Fruit fly (Drosophila melanogaster) whole organism: ENCODE measurements around the gene Or94a.

Experiments used
- CG8478 ChIP-seq: fragments of >200 bp; optimal IDR thresholded peaks from 2 replicates; lab custom pipeline; 2018; ENCODE audit warnings: inconsistent platforms
- Dll ChIP-seq: fragments of >200 bp; optimal IDR thresholded peaks from 2 replicates; lab custom pipeline; 2017
- pan ChIP-seq: fragments of >200 bp; optimal IDR thresholded peaks from 2 replicates; lab custom pipeline; 2017
- psq ChIP-seq: fragments of >200 bp; optimal IDR thresholded peaks from 2 replicates; lab custom pipeline; 2017

DNA sequence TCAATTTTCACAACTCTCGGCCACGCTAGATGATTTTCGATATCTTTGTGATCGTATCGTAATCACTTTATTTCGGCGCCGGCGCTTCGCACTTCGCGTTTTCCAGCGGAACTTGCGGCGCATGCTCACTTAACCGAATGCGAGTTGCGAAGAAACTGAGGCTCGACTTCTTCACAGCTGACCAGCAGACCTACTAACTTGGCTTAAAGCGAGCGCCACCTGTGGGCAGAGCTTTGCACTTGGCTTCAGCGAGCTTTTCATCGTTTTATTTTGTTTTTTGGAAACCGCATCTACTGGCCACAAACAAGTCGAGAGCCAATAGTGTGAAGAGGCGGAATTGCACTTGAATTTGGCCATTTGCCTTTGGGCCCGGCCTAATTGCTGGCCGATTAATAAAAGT, 23.3 kb downstream of the Or94a start, which contains the start of gene CG34375:
- TF ChIP-seq CG8478 (no peak), psq (lab: Kevin White, UChicago) (no peak), Dll (lab: Kevin White, UChicago) (no peak), pan (no peak)
